Worm (Caenorhabditis elegans) whole organism, L1 larva: ENCODE results near the gene C30G7.3.
A peak's percentile ranks its signal among the peaks of the same experiment; 100 is the strongest.

Experiments
- C34B4.2 ChIP-seq: sonication (generic microtip); optimal IDR thresholded peaks from 2 replicates; lab custom pipeline; 2017; ENCODE audit warnings: mild to moderate bottlenecking, missing genetic modification characterization, missing compliant biosample characterization
- alr-1 ChIP-seq: fragments of 200-800 bp; sonication (Bioruptor generic); optimal IDR thresholded peaks from 2 replicates; lab custom pipeline; 2018; ENCODE audit warnings: borderline replicate concordance, mild to moderate bottlenecking, missing genetic modification characterization, missing compliant biosample characterization
- aly-2 ChIP-seq: fragments of 150-350 bp; optimal IDR thresholded peaks from 2 replicates; lab custom pipeline; 2014; ENCODE audit warnings: missing biosample characterization, missing genetic modification characterization
- blmp-1 ChIP-seq: fragments of 150-350 bp; optimal IDR thresholded peaks from 2 replicates; lab custom pipeline; 2014; ENCODE audit warnings: missing biosample characterization, missing genetic modification characterization
- ceh-8 ChIP-seq: fragments of 200-800 bp; sonication (Bioruptor generic); optimal IDR thresholded peaks from 2 replicates; lab custom pipeline; 2018; ENCODE audit warnings: mild to moderate bottlenecking, missing genetic modification characterization, moderate library complexity, missing compliant biosample characterization
- ceh-82 ChIP-seq, 3 experiments: fragments of 150-350 bp in 1 of 3; sonication (generic microtip) in 2 of 3; optimal IDR thresholded peaks; 2 replicates each; lab custom pipeline; 2014 to 2017; ENCODE audit warnings: missing biosample characterization in 3 of 3, missing genetic modification characterization in 3 of 3
- ces-1 ChIP-seq: fragments of 150-350 bp; optimal IDR thresholded peaks from 2 replicates; lab custom pipeline; 2014; ENCODE audit warnings: missing biosample characterization, missing genetic modification reagents, missing genetic modification characterization
- dpl-1 ChIP-seq, 3 experiments: fragments of 150-350 bp in 2 of 3; sonication (generic microtip) in 1 of 3; optimal IDR thresholded peaks; 2 replicates each; lab custom pipeline; 2014 to 2017; ENCODE audit warnings: missing biosample characterization in 3 of 3, missing genetic modification characterization in 3 of 3, missing genetic modification reagents in 3 of 3
- efl-1 ChIP-seq, 4 experiments: fragments of 150-350 bp; optimal IDR thresholded peaks in 3 of 4; peaks in 1 of 4; 1 replicate in 1 of 4; 2 replicates in 3 of 4; lab custom pipeline; 2014; ENCODE audit warnings: missing biosample characterization in 2 of 4, missing genetic modification characterization in 2 of 4, missing genetic modification reagents in 2 of 4
- efl-3 ChIP-seq: fragments of 200-800 bp; sonication (Bioruptor generic); optimal IDR thresholded peaks from 2 replicates; lab custom pipeline; 2018; ENCODE audit warnings: mild to moderate bottlenecking, missing genetic modification characterization, missing compliant biosample characterization
- egl-13 ChIP-seq: sonication (generic microtip); optimal IDR thresholded peaks from 2 replicates; lab custom pipeline; 2016; ENCODE audit warnings: missing genotype, missing genetic modification reagents, missing genetic modification characterization, missing compliant biosample characterization
- elt-2 ChIP-seq: sonication (generic microtip); optimal IDR thresholded peaks from 2 replicates; lab custom pipeline; 2016; ENCODE audit warnings: missing genetic modification characterization, mild to moderate bottlenecking, inconsistent platforms, missing compliant biosample characterization, missing genetic modification reagents
- elt-3 ChIP-seq, 6 experiments: fragments of 150-350 bp in 1 of 6; sonication (generic microtip); optimal IDR thresholded peaks; 2 replicates each; lab custom pipeline; 2017 to 2018; ENCODE audit warnings: missing biosample characterization in 6 of 6, missing genetic modification characterization in 6 of 6, inconsistent platforms in 1 of 6
- ets-5 ChIP-seq: fragments of 200-800 bp; sonication (Bioruptor generic); IDR thresholded peaks from 2 replicates; pipeline ENCODE4 v1.3.6; 2022; ENCODE audit warnings: missing genetic modification characterization, missing compliant biosample characterization
- fkh-10 ChIP-seq: sonication (generic microtip); optimal IDR thresholded peaks from 2 replicates; lab custom pipeline; 2017; ENCODE audit warnings: missing biosample characterization, missing genetic modification reagents, missing genetic modification characterization
- fkh-4 ChIP-seq: sonication (generic microtip); optimal IDR thresholded peaks from 2 replicates; lab custom pipeline; 2016; ENCODE audit warnings: missing compliant biosample characterization, missing genetic modification characterization, borderline replicate concordance
- grh-1 ChIP-seq: fragments of 200-800 bp; sonication (Bioruptor generic); IDR thresholded peaks from 2 replicates; pipeline ENCODE4 v1.3.6; 2022; ENCODE audit warnings: missing genetic modification reagents, missing genetic modification characterization, missing compliant biosample characterization
- hlh-4 ChIP-seq: sonication (generic microtip); optimal IDR thresholded peaks from 2 replicates; lab custom pipeline; 2016; ENCODE audit warnings: mild to moderate bottlenecking, missing genetic modification characterization, missing compliant biosample characterization
- hpl-2 ChIP-seq: fragments of 150-350 bp; optimal IDR thresholded peaks from 2 replicates; lab custom pipeline; 2014; ENCODE audit warnings: missing biosample characterization, missing genetic modification reagents, missing genetic modification characterization
- irx-1 ChIP-seq: sonication (generic microtip); optimal IDR thresholded peaks from 2 replicates; lab custom pipeline; 2016; ENCODE audit warnings: missing genetic modification characterization, missing compliant biosample characterization
- isw-1 ChIP-seq: fragments of 200-800 bp; sonication (Bioruptor generic); IDR thresholded peaks from 2 replicates; pipeline ENCODE4 v1.3.6; 2022; ENCODE audit warnings: missing genetic modification characterization, missing compliant biosample characterization
- jun-1 ChIP-seq: fragments of 150-350 bp; optimal IDR thresholded peaks from 2 replicates; lab custom pipeline; 2014; ENCODE audit warnings: missing biosample characterization, missing genetic modification reagents, missing genetic modification characterization
- lin-13 ChIP-seq: fragments of 150-350 bp; optimal IDR thresholded peaks from 2 replicates; lab custom pipeline; 2014; ENCODE audit warnings: missing biosample characterization, missing genetic modification reagents, missing genetic modification characterization
- lin-14 ChIP-seq: fragments of 200-800 bp; sonication (Bioruptor generic); optimal IDR thresholded peaks from 2 replicates; lab custom pipeline; 2018; ENCODE audit warnings: mild to moderate bottlenecking, missing genetic modification characterization, moderate library complexity, missing compliant biosample characterization
- lin-15B ChIP-seq: fragments of 150-350 bp; sonication (generic microtip); optimal IDR thresholded peaks from 3 replicates; lab custom pipeline; 2014; ENCODE audit warnings: missing biosample characterization, missing genetic modification characterization
- lin-35 ChIP-seq, 2 experiments: fragments of 150-350 bp; optimal IDR thresholded peaks; 2 replicates each; lab custom pipeline; 2014; ENCODE audit warnings: missing biosample characterization in 2 of 2, missing genetic modification characterization in 2 of 2, missing genetic modification reagents in 2 of 2
- lir-3 ChIP-seq: sonication (generic microtip); optimal IDR thresholded peaks from 2 replicates; lab custom pipeline; 2016; ENCODE audit warnings: mild to moderate bottlenecking, missing genetic modification characterization, moderate library complexity, missing compliant biosample characterization; ENCODE audit not compliant: poor library complexity
- mab-9 ChIP-seq: fragments of 200-800 bp; sonication (Bioruptor generic); IDR thresholded peaks from 2 replicates; pipeline ENCODE4 v1.3.6; 2022; ENCODE audit warnings: missing genetic modification reagents, missing genetic modification characterization, missing compliant biosample characterization
- mdl-1 ChIP-seq, 2 experiments: fragments of 150-350 bp; optimal IDR thresholded peaks; 2 replicates each; lab custom pipeline; 2014 to 2017; ENCODE audit warnings: missing biosample characterization in 2 of 2, missing genetic modification characterization in 2 of 2, inconsistent platforms in 1 of 2
- mef-2 ChIP-seq: fragments of 150-350 bp; optimal IDR thresholded peaks from 2 replicates; lab custom pipeline; 2014; ENCODE audit warnings: missing biosample characterization, missing genetic modification characterization
- mep-1 ChIP-seq: fragments of 150-350 bp; optimal IDR thresholded peaks from 2 replicates; lab custom pipeline; 2014; ENCODE audit warnings: missing biosample characterization, missing genetic modification characterization
- nhr-11 ChIP-seq: fragments of 150-350 bp; optimal IDR thresholded peaks from 2 replicates; lab custom pipeline; 2014; ENCODE audit warnings: missing biosample characterization, missing genetic modification characterization
- nhr-12 ChIP-seq: sonication (generic microtip); optimal IDR thresholded peaks from 2 replicates; lab custom pipeline; 2017; ENCODE audit warnings: missing biosample characterization, missing genetic modification characterization
- nhr-20 ChIP-seq: sonication (generic microtip); optimal IDR thresholded peaks from 2 replicates; lab custom pipeline; 2016; ENCODE audit warnings: mild to moderate bottlenecking, missing genetic modification characterization, missing compliant biosample characterization
- nhr-237 ChIP-seq: fragments of 150-350 bp; optimal IDR thresholded peaks from 2 replicates; lab custom pipeline; 2014; ENCODE audit warnings: missing biosample characterization, missing genetic modification characterization
- nhr-76 ChIP-seq: sonication (generic microtip); optimal IDR thresholded peaks from 2 replicates; lab custom pipeline; 2017; ENCODE audit warnings: missing biosample characterization, missing genetic modification characterization
- nhr-77 ChIP-seq: fragments of 150-350 bp; optimal IDR thresholded peaks from 2 replicates; lab custom pipeline; 2014; ENCODE audit warnings: missing biosample characterization, missing genetic modification characterization
- nhr-84 ChIP-seq: sonication (generic microtip); optimal IDR thresholded peaks from 2 replicates; lab custom pipeline; 2017; ENCODE audit warnings: missing biosample characterization, missing genetic modification characterization
- nhr-85 ChIP-seq: sonication (generic microtip); peaks from one replicate; lab custom pipeline; 2016; ENCODE audit warnings: missing genetic modification characterization, inconsistent platforms, missing compliant biosample characterization
- pag-3 ChIP-seq: sonication (generic microtip); optimal IDR thresholded peaks from 2 replicates; lab custom pipeline; 2017; ENCODE audit warnings: missing genetic modification characterization, mild to moderate bottlenecking, missing compliant biosample characterization, antibody characterized with exemption, borderline replicate concordance; ENCODE audit not compliant: insufficient read depth
- pax-3 ChIP-seq: fragments of 200-800 bp; sonication (Bioruptor generic); optimal IDR thresholded peaks from 2 replicates; lab custom pipeline; 2018; ENCODE audit warnings: mild to moderate bottlenecking, missing genetic modification characterization, moderate library complexity, missing compliant biosample characterization
- pqm-1 ChIP-seq: sonication (generic microtip); optimal IDR thresholded peaks from 3 replicates; lab custom pipeline; 2017; ENCODE audit warnings: missing biosample characterization, missing genetic modification characterization
- snpc-4 ChIP-seq: fragments of 150-350 bp; optimal IDR thresholded peaks from 2 replicates; lab custom pipeline; 2014; ENCODE audit warnings: missing biosample characterization, missing genetic modification characterization
- snu-23 ChIP-seq: sonication (generic microtip); optimal IDR thresholded peaks from 2 replicates; lab custom pipeline; 2016; ENCODE audit warnings: missing genetic modification characterization, missing compliant biosample characterization
- sox-4 ChIP-seq: sonication (generic microtip); optimal IDR thresholded peaks from 2 replicates; lab custom pipeline; 2016; ENCODE audit warnings: missing genetic modification characterization, missing compliant biosample characterization
- unc-130 ChIP-seq: fragments of 150-350 bp; optimal IDR thresholded peaks from 2 replicates; lab custom pipeline; 2017; ENCODE audit warnings: missing biosample characterization, missing genetic modification characterization, inconsistent platforms
- unc-30 ChIP-seq: sonication (generic microtip); optimal IDR thresholded peaks from 2 replicates; lab custom pipeline; 2017; ENCODE audit warnings: missing biosample characterization, missing genetic modification characterization
- unc-98 ChIP-seq: fragments of 200-800 bp; sonication (Bioruptor generic); IDR thresholded peaks from 2 replicates; pipeline ENCODE4 v1.3.6; 2022; ENCODE audit warnings: missing genetic modification characterization, missing compliant biosample characterization
- xbp-1 ChIP-seq: sonication (generic microtip); optimal IDR thresholded peaks from 2 replicates; lab custom pipeline; 2016; ENCODE audit warnings: missing genetic modification characterization, missing compliant biosample characterization
- zag-1 ChIP-seq: fragments of 150-350 bp; optimal IDR thresholded peaks from 2 replicates; lab custom pipeline; 2014; ENCODE audit warnings: missing biosample characterization, missing genetic modification characterization
- zip-4 ChIP-seq: fragments of 200-800 bp; sonication (Bioruptor generic); optimal IDR thresholded peaks from 2 replicates; lab custom pipeline; 2018; ENCODE audit warnings: mild to moderate bottlenecking, missing genetic modification characterization, moderate library complexity, missing compliant biosample characterization
- ztf-11 ChIP-seq, 2 experiments: sonication (generic microtip); optimal IDR thresholded peaks; 2 replicates each; lab custom pipeline; 2016 to 2017; ENCODE audit warnings: missing genetic modification characterization in 2 of 2, missing biosample characterization in 1 of 2, missing compliant biosample characterization in 1 of 2
- ztf-4 ChIP-seq: fragments of 150-350 bp; optimal IDR thresholded peaks from 2 replicates; lab custom pipeline; 2014; ENCODE audit warnings: missing biosample characterization, missing genetic modification characterization

The C30G7.3 gene

ce11 chrV:14990843-14991242, 45.3 kb upstream of the C30G7.3 start, which contains the start of the genes cdt-2 and T01C3.2 (continued):
- no peak for TF ChIP-seq hpl-2 (GFP tag; lab: Kevin White, UChicago)
- TF ChIP-seq lin-15B (tag; lab: Kevin White, UChicago) = peak; percentile 24
- no peak for TF ChIP-seq mef-2 (tag; lab: Kevin White, UChicago)
- no peak for TF ChIP-seq unc-98 (GFP tag; lab: Robert Waterston, UW)
- no peak for TF ChIP-seq alr-1 (tag; lab: Kevin White, UChicago)
- no peak for TF ChIP-seq nhr-237
- no peak for TF ChIP-seq pag-3 (tag; lab: Kevin White, UChicago)
- TF ChIP-seq nhr-11 = no peak
- no peak for TF ChIP-seq nhr-76
- TF ChIP-seq efl-3 (GFP tag; lab: Kevin White, UChicago) = no peak
- no peak for TF ChIP-seq hlh-4 (tag; lab: Kevin White, UChicago)
- TF ChIP-seq nhr-84 (tag; lab: Kevin White, UChicago) = no peak
- no peak for TF ChIP-seq snpc-4 (tag; lab: Kevin White, UChicago)
- no peak for TF ChIP-seq jun-1 (tag; lab: Kevin White, UChicago)
- no peak for TF ChIP-seq ces-1
- no peak for TF ChIP-seq elt-2
- no peak for TF ChIP-seq grh-1 (GFP tag; lab: Robert Waterston, UW)
- TF ChIP-seq unc-30 (tag; lab: Kevin White, UChicago) = no peak
- TF ChIP-seq pqm-1 (tag; lab: Kevin White, UChicago) = no peak
- TF ChIP-seq pax-3 = no peak
- TF ChIP-seq lin-14 (GFP tag; lab: Kevin White, UChicago) = no peak
- TF ChIP-seq nhr-77 = no peak
- no peak for TF ChIP-seq mep-1
- no peak for TF ChIP-seq ets-5
- no peak for TF ChIP-seq fkh-4 (tag; lab: Kevin White, UChicago)
- no peak for TF ChIP-seq nhr-12 (tag; lab: Kevin White, UChicago)
- TF ChIP-seq nhr-20 = peak; percentile 35
- TF ChIP-seq isw-1 (GFP tag; lab: Robert Waterston, UW) = no peak; the same call in 1 of the 2 replicates
- TF ChIP-seq snu-23 (GFP tag; lab: Kevin White, UChicago) = peak; percentile 56
- TF ChIP-seq mdl-1 (tag; optimal IDR thresholded peaks at IDR 0.05; lab: Kevin White, UChicago) = no peak
- TF ChIP-seq unc-130 (tag; lab: Kevin White, UChicago) = no peak
- no peak for TF ChIP-seq sox-4 (tag; lab: Kevin White, UChicago)
- TF ChIP-seq aly-2 (tag; lab: Kevin White, UChicago) = no peak
- no peak for TF ChIP-seq ceh-8 (GFP tag; lab: Kevin White, UChicago)
- TF ChIP-seq zip-4 (GFP tag; lab: Kevin White, UChicago) = no peak
- peak; percentile 4 for TF ChIP-seq nhr-85 (tag; lab: Kevin White, UChicago)
- TF ChIP-seq egl-13 = no peak
- TF ChIP-seq zag-1 = no peak
- TF ChIP-seq ztf-4 = no peak
- peak; percentile 26 to 86 for TF ChIP-seq efl-1 (optimal IDR thresholded peaks at IDR 0.05; lab: Kevin White, UChicago)
- peak; percentile 87 to 98 for TF ChIP-seq efl-1 (GFP tag; optimal IDR thresholded peaks at IDR 0.05 in 1 of 2; lab: Kevin White, UChicago)
- no peak for TF ChIP-seq fkh-10 (GFP tag; lab: Kevin White, UChicago)
- no peak for TF ChIP-seq lin-13
- TF ChIP-seq C34B4.2 (tag; lab: Kevin White, UChicago) = no peak
- no peak for TF ChIP-seq mab-9 (GFP tag; lab: Robert Waterston, UW)
- TF ChIP-seq ceh-82 (tag; optimal IDR thresholded peaks at IDR 0.05; lab: Kevin White, UChicago) = peak in 2 of 3 experiments; percentile 29 to 44
- TF ChIP-seq xbp-1 (tag; lab: Kevin White, UChicago) = peak; percentile 33
- peak in 1 of 6 experiments; percentile 7 for TF ChIP-seq elt-3 (tag; optimal IDR thresholded peaks at IDR 0.05; lab: Kevin White, UChicago)
- TF ChIP-seq lin-35 (GFP tag; optimal IDR thresholded peaks at IDR 0.05; lab: Kevin White, UChicago) = peak; percentile 82 to 92
- TF ChIP-seq ztf-11 (tag; optimal IDR thresholded peaks at IDR 0.05; lab: Kevin White, UChicago) = no peak
- TF ChIP-seq dpl-1 (GFP tag; optimal IDR thresholded peaks at IDR 0.05; lab: Kevin White, UChicago) = peak; percentile 76 to 89 (median 85)
- no peak for TF ChIP-seq blmp-1
- TF ChIP-seq lir-3 (tag; lab: Kevin White, UChicago) = no peak
- TF ChIP-seq irx-1 (tag; lab: Kevin White, UChicago) = no peak
